Worm (Caenorhabditis elegans): ENCODE measurements around the gene K07B1.4.

Gene K07B1.4

ce11 chrV:9346804-9347203 is 18.0 kb downstream of the K07B1.4 start, which contains the start of the genes K07B1.7 and try-5:
Gene K07B1.7 (minus strand): TSS chrV:9346962.
Gene try-5 (plus strand): TSS chrV:9347044.
- no peak for TF ChIP-seq zip-8 (tag; optimal IDR thresholded peaks at IDR 0.05)
- TF ChIP-seq tbx-8 (GFP tag; optimal IDR thresholded peaks at IDR 0.05) = no peak
- no peak for TF ChIP-seq drap-1 (GFP tag; optimal IDR thresholded peaks at IDR 0.05)
- TF ChIP-seq ceh-83 (GFP tag; optimal IDR thresholded peaks at IDR 0.05) = no peak
- TF ChIP-seq lin-13 (tag; optimal IDR thresholded peaks at IDR 0.05) = peak; percentile 2
- TF ChIP-seq unc-62 (GFP tag; optimal IDR thresholded peaks at IDR 0.05) = no peak
- no peak for TF ChIP-seq sem-2 (GFP tag; optimal IDR thresholded peaks at IDR 0.05)
- no peak for TF ChIP-seq nhr-28 (tag; optimal IDR thresholded peaks at IDR 0.05)
- no peak for TF ChIP-seq lin-32 (GFP tag; optimal IDR thresholded peaks at IDR 0.05)
- no peak for TF ChIP-seq cnd-1 (tag; optimal IDR thresholded peaks at IDR 0.05)
- TF ChIP-seq unc-39 (tag; optimal IDR thresholded peaks at IDR 0.05) = no peak
- TF ChIP-seq M03D4.4 (tag; optimal IDR thresholded peaks at IDR 0.05) = no peak
- TF ChIP-seq nhr-237 (tag; optimal IDR thresholded peaks at IDR 0.05) = peak; percentile 48
- TF ChIP-seq mls-2 (tag; optimal IDR thresholded peaks at IDR 0.05) = no peak
- TF ChIP-seq elt-1 (tag; optimal IDR thresholded peaks at IDR 0.05; ENCODE audit: borderline replicate concordance, insufficient read depth) = no peak
- TF ChIP-seq ceh-43 (GFP tag; optimal IDR thresholded peaks at IDR 0.05) = no peak
- no peak for TF ChIP-seq nhr-76 (tag; optimal IDR thresholded peaks at IDR 0.05)
- TF ChIP-seq ham-2 (GFP tag; optimal IDR thresholded peaks at IDR 0.05) = no peak
- no peak for TF ChIP-seq flh-1 (GFP tag; optimal IDR thresholded peaks at IDR 0.05)
- no peak for TF ChIP-seq nhr-12 (tag; optimal IDR thresholded peaks at IDR 0.05)
- TF ChIP-seq blmp-1 (tag; optimal IDR thresholded peaks at IDR 0.05) = no peak
- no peak for TF ChIP-seq hlh-1 (tag; optimal IDR thresholded peaks at IDR 0.05)
- no peak for TF ChIP-seq bed-3 (GFP tag; optimal IDR thresholded peaks at IDR 0.05)
- TF ChIP-seq sptf-1 (tag; optimal IDR thresholded peaks at IDR 0.05) = no peak
- TF ChIP-seq nhr-2 (tag; optimal IDR thresholded peaks at IDR 0.05) = no peak
- peak; percentile 91 for TF ChIP-seq ceh-39 (tag; optimal IDR thresholded peaks at IDR 0.05)
- TF ChIP-seq ces-1 (GFP tag; optimal IDR thresholded peaks at IDR 0.05) = peak; percentile 83
- no peak for TF ChIP-seq mab-5 (tag; optimal IDR thresholded peaks at IDR 0.05)
- no peak for TF ChIP-seq snpc-4 (tag; optimal IDR thresholded peaks at IDR 0.05)
- TF ChIP-seq pha-4 (tag; optimal IDR thresholded peaks at IDR 0.05) = peak; percentile 45
- peak; percentile 65 for TF ChIP-seq mep-1 (tag; optimal IDR thresholded peaks at IDR 0.05)
- no peak for TF ChIP-seq elt-3 (tag; optimal IDR thresholded peaks at IDR 0.05)
- peak; percentile 75 for TF ChIP-seq lsy-2 (tag; optimal IDR thresholded peaks at IDR 0.05)
- TF ChIP-seq ztf-11 (tag; optimal IDR thresholded peaks at IDR 0.05) = no peak
- TF ChIP-seq unc-120 (tag; optimal IDR thresholded peaks at IDR 0.05; ENCODE audit: poor library complexity, severe bottlenecking) = no peak

ce11 chrV:9349687-9350086 is 20.9 kb downstream of the K07B1.4 start, which contains the start of gene srx-47:
Gene srx-47 (plus strand): TSS chrV:9349987.
- TF ChIP-seq cnd-1 (tag; optimal IDR thresholded peaks at IDR 0.05) (no peak), ces-1 (GFP tag; optimal IDR thresholded peaks at IDR 0.05) (no peak), lin-32 (GFP tag; optimal IDR thresholded peaks at IDR 0.05) (no peak), unc-120 (tag; optimal IDR thresholded peaks at IDR 0.05; ENCODE audit: poor library complexity, severe bottlenecking) (no peak), unc-39 (tag; optimal IDR thresholded peaks at IDR 0.05) (no peak), nhr-12 (tag; optimal IDR thresholded peaks at IDR 0.05) (no peak), sptf-1 (tag; optimal IDR thresholded peaks at IDR 0.05) (no peak), lin-13 (tag; optimal IDR thresholded peaks at IDR 0.05) (no peak), mep-1 (tag; optimal IDR thresholded peaks at IDR 0.05) (no peak), M03D4.4 (tag; optimal IDR thresholded peaks at IDR 0.05) (no peak)

ce11 chrV:9352947-9353346 is 24.2 kb downstream of the K07B1.4 start, which contains the start of gene srx-46:
Gene srx-46 (plus strand): TSS chrV:9353247.
- TF ChIP-seq unc-120 (tag; optimal IDR thresholded peaks at IDR 0.05; ENCODE audit: poor library complexity, severe bottlenecking) = no peak

ce11 chrV:9355371-9355770 is 26.6 kb downstream of the K07B1.4 start, which contains the start of gene ttr-40:
Gene ttr-40 (minus strand): TSS chrV:9355471.
- TF ChIP-seq ceh-43 (GFP tag; optimal IDR thresholded peaks at IDR 0.05) (no peak), sptf-1 (tag; optimal IDR thresholded peaks at IDR 0.05) (no peak), M03D4.4 (tag; optimal IDR thresholded peaks at IDR 0.05) (no peak), nhr-76 (tag; optimal IDR thresholded peaks at IDR 0.05) (no peak), unc-62 (GFP tag; optimal IDR thresholded peaks at IDR 0.05) (no peak), nhr-237 (tag; optimal IDR thresholded peaks at IDR 0.05) (no peak), snpc-4 (tag; optimal IDR thresholded peaks at IDR 0.05) (no peak), elt-1 (tag; optimal IDR thresholded peaks at IDR 0.05; ENCODE audit: borderline replicate concordance, insufficient read depth) (no peak), unc-120 (tag; optimal IDR thresholded peaks at IDR 0.05; ENCODE audit: poor library complexity, severe bottlenecking) (no peak), pha-4 (tag; optimal IDR thresholded peaks at IDR 0.05) (no peak)
